Fruit fly (Drosophila melanogaster) whole organism, embryonic: Measurements from ENCODE around the gene CG6567.
A peak's percentile ranks its signal among the peaks of the same experiment; 100 is the strongest.

Source experiments
- Atf-2 ChIP-seq: fragments of 200-800 bp; sonication (Bioruptor generic); optimal IDR thresholded peaks from 2 replicates; lab custom pipeline; 2016; ENCODE audit warnings: missing biosample characterization, missing genetic modification characterization
- BEAF-32 ChIP-seq: fragments of 200-800 bp; sonication (Bioruptor generic); optimal IDR thresholded peaks from 3 replicates; lab custom pipeline; 2017; ENCODE audit warnings: missing biosample characterization, missing genetic modification characterization, mild to moderate bottlenecking, moderate library complexity, missing genetic modification reagents
- Bteb2 ChIP-seq: fragments of 200-800 bp; sonication (Bioruptor generic); optimal IDR thresholded peaks from 2 replicates; lab custom pipeline; 2016; ENCODE audit warnings: missing biosample characterization, missing genetic modification characterization
- C15 ChIP-seq: fragments of 200-800 bp; sonication (Bioruptor generic); IDR thresholded peaks from 3 replicates; pipeline ENCODE4 v1.3.6; 2022; ENCODE audit warnings: missing biosample characterization, missing genetic modification characterization
- CG10209 ChIP-seq: fragments of 200-800 bp; sonication (Bioruptor generic); optimal IDR thresholded peaks from 3 replicates; lab custom pipeline; 2017; ENCODE audit warnings: missing biosample characterization, mild to moderate bottlenecking, missing genetic modification characterization, missing genetic modification reagents
- CG10274 ChIP-seq: fragments of 200-800 bp; sonication (Bioruptor generic); optimal IDR thresholded peaks from 3 replicates; lab custom pipeline; 2017; ENCODE audit warnings: missing biosample characterization, mild to moderate bottlenecking, missing genetic modification characterization
- CG11695 ChIP-seq: fragments of 200-800 bp; sonication (Bioruptor generic); IDR thresholded peaks from 3 replicates; pipeline ENCODE4 v1.3.6; 2022; ENCODE audit warnings: missing biosample characterization, missing genetic modification characterization
- CG12155 ChIP-seq: fragments of 200-800 bp; sonication (Bioruptor generic); optimal IDR thresholded peaks from 3 replicates; lab custom pipeline; 2016; ENCODE audit warnings: missing biosample characterization, missing genetic modification characterization
- CG12236 ChIP-seq: fragments of 200-800 bp; sonication (Bioruptor generic); optimal IDR thresholded peaks from 2 replicates; lab custom pipeline; 2016; ENCODE audit warnings: missing biosample characterization, missing genetic modification characterization
- CG12391 ChIP-seq: fragments of 200-800 bp; sonication (Bioruptor generic); optimal IDR thresholded peaks from 3 replicates; lab custom pipeline; 2018; ENCODE audit warnings: missing biosample characterization, mild to moderate bottlenecking, missing genetic modification characterization, moderate library complexity
- CG12769 ChIP-seq: fragments of 200-800 bp; sonication (Bioruptor generic); optimal IDR thresholded peaks from 2 replicates; lab custom pipeline; 2019; ENCODE audit warnings: missing biosample characterization, mild to moderate bottlenecking, missing genetic modification characterization, moderate library complexity
- CG13123 ChIP-seq: fragments of 200-800 bp; sonication (Bioruptor generic); optimal IDR thresholded peaks from 2 replicates; lab custom pipeline; 2016; ENCODE audit warnings: missing biosample characterization, missing genetic modification characterization
- CG14050 ChIP-seq: fragments of 200-800 bp; sonication (Bioruptor generic); IDR thresholded peaks from 3 replicates; pipeline ENCODE4 v1.3.6; 2022; ENCODE audit warnings: missing biosample characterization, missing genetic modification characterization
- CG14710 ChIP-seq: fragments of 200-800 bp; sonication (Bioruptor generic); optimal IDR thresholded peaks from 3 replicates; lab custom pipeline; 2019; ENCODE audit warnings: missing biosample characterization, mild to moderate bottlenecking, missing genetic modification characterization, moderate library complexity
- CG14860 ChIP-seq: fragments of 200-800 bp; sonication (Bioruptor generic); IDR thresholded peaks from 3 replicates; pipeline ENCODE4 v1.3.6; 2022; ENCODE audit warnings: missing biosample characterization, missing genetic modification characterization; ENCODE audit not compliant: partially characterized antibody
- CG1603 ChIP-seq: fragments of 200-800 bp; sonication (Bioruptor generic); optimal IDR thresholded peaks from 2 replicates; lab custom pipeline; 2019; ENCODE audit warnings: missing biosample characterization, mild to moderate bottlenecking, missing genetic modification characterization, moderate library complexity
- CG16815 ChIP-seq: fragments of 200-800 bp; sonication (Bioruptor generic); optimal IDR thresholded peaks from 3 replicates; lab custom pipeline; 2017; ENCODE audit warnings: missing biosample characterization, mild to moderate bottlenecking, missing genetic modification characterization
- CG17328 ChIP-seq: fragments of 200-800 bp; sonication (Bioruptor generic); IDR thresholded peaks from 2 replicates; pipeline ENCODE4 v1.3.6; 2022; ENCODE audit warnings: missing biosample characterization, missing genetic modification characterization
- CG2712 ChIP-seq: fragments of 200-800 bp; optimal IDR thresholded peaks from 3 replicates; lab custom pipeline; 2019; ENCODE audit warnings: missing biosample characterization, mild to moderate bottlenecking, missing genetic modification characterization, moderate library complexity
- CG4282 ChIP-seq: fragments of 200-800 bp; sonication (Bioruptor generic); optimal IDR thresholded peaks from 2 replicates; lab custom pipeline; 2016; ENCODE audit warnings: missing biosample characterization, missing genetic modification characterization
- CG4730 ChIP-seq: fragments of 200-800 bp; sonication (Bioruptor generic); IDR thresholded peaks from 2 replicates; pipeline ENCODE4 v1.3.6; 2022; ENCODE audit warnings: missing biosample characterization, missing genetic modification characterization
- CG4854 ChIP-seq: fragments of 200-800 bp; sonication (Bioruptor generic); optimal IDR thresholded peaks from 2 replicates; lab custom pipeline; 2016; ENCODE audit warnings: missing biosample characterization, missing genetic modification characterization, inconsistent platforms
- CG7963 ChIP-seq: fragments of 200-800 bp; sonication (Bioruptor generic); IDR thresholded peaks from 3 replicates; pipeline ENCODE4 v1.3.6; 2022; ENCODE audit warnings: missing biosample characterization, missing genetic modification characterization; ENCODE audit not compliant: partially characterized antibody
- CG9932 ChIP-seq: fragments of 200-800 bp; sonication (Bioruptor generic); IDR thresholded peaks from 2 replicates; pipeline ENCODE4 v1.3.6; 2022; ENCODE audit warnings: missing biosample characterization, missing genetic modification characterization
- Dek ChIP-seq: fragments of 200-800 bp; sonication (Bioruptor generic); optimal IDR thresholded peaks from 3 replicates; lab custom pipeline; 2019; ENCODE audit warnings: missing biosample characterization, mild to moderate bottlenecking, missing genetic modification characterization, moderate library complexity
- Dip3 ChIP-seq: fragments of 200-800 bp; sonication (Bioruptor generic); optimal IDR thresholded peaks from 3 replicates; lab custom pipeline; 2016; ENCODE audit warnings: missing biosample characterization, missing genetic modification characterization
- HLH54F ChIP-seq: fragments of 200-800 bp; sonication (Bioruptor generic); optimal IDR thresholded peaks from 3 replicates; lab custom pipeline; 2016; ENCODE audit warnings: missing biosample characterization, missing genetic modification characterization
- Hmr ChIP-seq: fragments of 200-800 bp; sonication (Bioruptor generic); optimal IDR thresholded peaks from 3 replicates; lab custom pipeline; 2017; ENCODE audit warnings: mild to moderate bottlenecking, missing biosample characterization, missing genetic modification reagents, missing genetic modification characterization
- MESR4 ChIP-seq: fragments of 200-800 bp; sonication (Bioruptor generic); optimal IDR thresholded peaks from 2 replicates; lab custom pipeline; 2018; ENCODE audit warnings: missing biosample characterization, mild to moderate bottlenecking, missing genetic modification characterization, moderate library complexity
- Optix ChIP-seq: fragments of 200-800 bp; sonication (Bioruptor generic); IDR thresholded peaks from 3 replicates; pipeline ENCODE4 v1.3.6; 2022; ENCODE audit warnings: missing biosample characterization, missing genetic modification characterization
- Tbp ChIP-seq: fragments of >200 bp; optimal IDR thresholded peaks from 2 replicates; lab custom pipeline; 2018; ENCODE audit warnings: missing biosample characterization, missing genetic modification characterization
- Xrp1 ChIP-seq: fragments of 200-800 bp; sonication (Bioruptor generic); IDR thresholded peaks from 2 replicates; pipeline ENCODE4 v1.3.6; 2022; ENCODE audit warnings: missing biosample characterization, missing genetic modification characterization
- ase ChIP-seq: fragments of 200-800 bp; sonication (Bioruptor generic); IDR thresholded peaks from 3 replicates; pipeline ENCODE4 v1.3.6; 2022; ENCODE audit warnings: missing biosample characterization, missing genetic modification characterization
- cg ChIP-seq: fragments of 200-800 bp; sonication (Bioruptor generic); optimal IDR thresholded peaks from 3 replicates; lab custom pipeline; 2019; ENCODE audit warnings: missing biosample characterization, mild to moderate bottlenecking, missing genetic modification characterization, moderate library complexity
- dmrt99B ChIP-seq: fragments of 200-800 bp; sonication (Bioruptor generic); optimal IDR thresholded peaks from 2 replicates; lab custom pipeline; 2018; ENCODE audit warnings: missing biosample characterization, mild to moderate bottlenecking, missing genetic modification characterization, moderate library complexity
- ftz-f1 ChIP-seq: fragments of 200-800 bp; sonication (Bioruptor generic); optimal IDR thresholded peaks from 2 replicates; lab custom pipeline; 2016; ENCODE audit warnings: missing biosample characterization, missing genetic modification characterization
- gcm ChIP-seq: fragments of 200-800 bp; sonication (Bioruptor generic); optimal IDR thresholded peaks from 2 replicates; lab custom pipeline; 2019; ENCODE audit warnings: missing biosample characterization, mild to moderate bottlenecking, missing genetic modification characterization, moderate library complexity
- grn ChIP-seq: fragments of 200-800 bp; sonication (Bioruptor generic); optimal IDR thresholded peaks from 3 replicates; lab custom pipeline; 2017; ENCODE audit warnings: missing biosample characterization, missing genetic modification characterization
- nau ChIP-seq: fragments of 200-800 bp; sonication (Bioruptor generic); optimal IDR thresholded peaks from 3 replicates; lab custom pipeline; 2017; ENCODE audit warnings: missing biosample characterization, mild to moderate bottlenecking, missing genetic modification characterization, missing genetic modification reagents
- nerfin-2 ChIP-seq: fragments of 200-800 bp; sonication (Bioruptor generic); IDR thresholded peaks from 2 replicates; pipeline ENCODE4 v1.3.6; 2022; ENCODE audit warnings: missing biosample characterization, missing genetic modification characterization; ENCODE audit not compliant: partially characterized antibody
- pnt ChIP-seq: fragments of 200-800 bp; sonication (Bioruptor generic); optimal IDR thresholded peaks from 3 replicates; lab custom pipeline; 2016; ENCODE audit warnings: missing biosample characterization, missing genetic modification characterization
- prd ChIP-seq, 3 experiments: fragments of >200 bp in 2 of 3; fragments of 200-800 bp in 1 of 3; sonication (Bioruptor generic) in 1 of 3; optimal IDR thresholded peaks in 2 of 3; IDR thresholded peaks in 1 of 3; 2 replicates in 2 of 3; 3 replicates in 1 of 3; pipeline versions ENCODE4 v1.3.6 to Lab custom; 2017 to 2022; ENCODE audit warnings: missing biosample characterization in 1 of 3, missing genetic modification characterization in 1 of 3
- sd ChIP-seq: fragments of 200-800 bp; sonication (Bioruptor generic); optimal IDR thresholded peaks from 3 replicates; lab custom pipeline; 2018; ENCODE audit warnings: missing biosample characterization, mild to moderate bottlenecking, missing genetic modification characterization, moderate library complexity
- seq ChIP-seq: fragments of 200-800 bp; sonication (Bioruptor generic); IDR thresholded peaks from 2 replicates; pipeline ENCODE4 v1.3.6; 2022; ENCODE audit warnings: missing biosample characterization, missing genetic modification characterization
- tup ChIP-seq: fragments of 200-800 bp; sonication (Bioruptor generic); optimal IDR thresholded peaks from 2 replicates; lab custom pipeline; 2016; ENCODE audit warnings: missing biosample characterization, mild to moderate bottlenecking, missing genetic modification characterization, moderate library complexity

Gene CG6567

DNA sequence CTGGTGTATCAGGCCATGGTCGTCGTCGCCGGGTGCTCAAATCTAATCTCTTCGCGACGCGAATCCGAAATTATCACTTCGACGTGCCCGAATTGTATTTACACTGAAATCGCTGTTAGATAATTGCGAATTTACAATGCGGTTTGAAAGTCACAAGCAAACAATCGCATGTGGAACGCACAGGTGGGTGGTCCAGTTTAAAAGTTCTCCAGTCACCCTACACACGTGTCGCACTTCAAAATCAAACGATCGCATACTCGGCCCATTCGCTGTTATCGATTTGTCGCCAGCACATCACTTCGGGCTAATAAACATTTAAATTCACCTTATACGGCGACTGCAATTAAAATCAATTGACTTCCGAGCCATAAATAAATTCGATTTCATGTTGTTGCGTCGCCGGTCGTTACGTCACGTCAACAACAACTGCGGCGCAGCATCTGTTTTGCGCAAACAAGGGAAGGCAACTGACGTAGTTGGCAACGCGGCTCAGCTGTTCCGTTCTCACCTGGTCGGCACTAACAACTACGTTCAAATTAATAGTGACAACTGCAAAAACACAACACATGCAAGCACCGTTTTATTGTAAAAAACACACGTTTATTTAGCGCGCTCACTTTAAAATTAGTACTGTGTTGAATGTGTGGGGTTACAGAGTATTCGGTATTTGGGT lies 8.7 kb upstream of the CG6567 start, which contains the start of gene CG6574 (continued):
- TF ChIP-seq cg (GFP tag; lab: Kevin White, UChicago), result no peak
- no peak for TF ChIP-seq Tbp (GFP tag; lab: Kevin White, UChicago)
- TF ChIP-seq CG2712 (tag; lab: Kevin White, UChicago), result peak; percentile 6
- no peak for TF ChIP-seq CG10209
- peak; percentile 19 for TF ChIP-seq CG1603 (tag; lab: Kevin White, UChicago)
- no peak for TF ChIP-seq CG17328 (GFP tag; lab: Robert Waterston, UW)
- TF ChIP-seq CG11695 (GFP tag; lab: Robert Waterston, UW), result 0 out of 3 replicates have a peak, but pooled peaks have one; percentile 32
- no peak for TF ChIP-seq seq (GFP tag; lab: Robert Waterston, UW)
- peak; percentile 22; the same call in 1 of the 2 replicates for TF ChIP-seq Xrp1 (GFP tag; lab: Robert Waterston, UW)
- TF ChIP-seq CG10274 (GFP tag; lab: Kevin White, UChicago), result peak; percentile 97
- TF ChIP-seq BEAF-32 (GFP tag; lab: Kevin White, UChicago), result no peak
- TF ChIP-seq nau (GFP tag; lab: Kevin White, UChicago), result no peak
- no peak for TF ChIP-seq ftz-f1 (GFP tag; lab: Kevin White, UChicago)
- peak; percentile 15 for TF ChIP-seq CG14710 (tag; lab: Kevin White, UChicago)
- no peak for TF ChIP-seq MESR4 (GFP tag; lab: Kevin White, UChicago)
- peak; percentile 6 for TF ChIP-seq HLH54F (GFP tag; lab: Kevin White, UChicago)
- TF ChIP-seq tup (GFP tag; lab: Kevin White, UChicago), result no peak
- no peak for TF ChIP-seq CG4730 (GFP tag; lab: Robert Waterston, UW)
- no peak for TF ChIP-seq nerfin-2 (GFP tag; lab: Robert Waterston, UW)
- peak; percentile 73 for TF ChIP-seq CG4854 (GFP tag; lab: Kevin White, UChicago)
- TF ChIP-seq CG14860 (GFP tag; lab: Robert Waterston, UW), result no peak
- TF ChIP-seq CG12391 (tag; lab: Kevin White, UChicago), result peak; percentile 11
- peak; percentile 40 for TF ChIP-seq CG12769
- TF ChIP-seq Bteb2, result no peak
- no peak for TF ChIP-seq CG9932 (GFP tag; lab: Robert Waterston, UW)
- TF ChIP-seq CG14050 (GFP tag; lab: Robert Waterston, UW), result peak; percentile 38; the same call in 1 of the 3 replicates

DNA sequence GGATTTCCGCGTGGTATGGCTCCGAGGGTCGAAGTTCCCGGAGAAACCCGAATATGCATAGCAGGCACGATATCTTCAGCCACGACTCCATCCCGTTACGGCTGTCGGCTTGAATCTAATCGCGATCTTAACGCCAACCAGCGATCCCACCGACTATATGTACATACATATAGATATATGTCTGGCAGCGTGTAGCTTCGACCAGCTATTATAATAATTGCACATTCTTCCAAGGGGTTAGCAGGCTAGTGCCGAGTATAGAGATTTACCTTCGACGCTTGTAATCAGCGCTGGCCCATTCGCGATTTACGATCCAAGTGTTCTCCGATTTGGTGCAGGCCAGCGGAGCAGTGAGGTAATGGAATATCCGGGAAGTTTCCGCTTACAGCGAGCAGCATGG lies 5.5 kb upstream of the CG6567 start, which contains the start of gene CG14694:
Gene CG14694 (minus strand): TSS at position 101 of the 400 bp plus-strand sequence.
- no peak for TF ChIP-seq sd (tag; lab: Kevin White, UChicago)
- no peak for TF ChIP-seq Dip3 (GFP tag; lab: Kevin White, UChicago)
- TF ChIP-seq prd (optimal IDR thresholded peaks at IDR 0.05; lab: Kevin White, UChicago), result no peak
- no peak for TF ChIP-seq prd (GFP tag; IDR thresholded peaks at IDR 0.05; lab: Robert Waterston, UW)
- no peak for TF ChIP-seq CG7963
- no peak for TF ChIP-seq CG16815 (GFP tag; lab: Kevin White, UChicago)
- TF ChIP-seq Atf-2 (GFP tag; lab: Kevin White, UChicago), result no peak
- no peak for TF ChIP-seq gcm (GFP tag; lab: Kevin White, UChicago)
- no peak for TF ChIP-seq dmrt99B (tag; lab: Kevin White, UChicago)
- TF ChIP-seq CG13123, result no peak
- TF ChIP-seq C15 (GFP tag; lab: Robert Waterston, UW), result no peak
- no peak for TF ChIP-seq pnt (GFP tag; lab: Kevin White, UChicago)
- no peak for TF ChIP-seq Optix (GFP tag; lab: Robert Waterston, UW)
- TF ChIP-seq CG12236 (GFP tag; lab: Kevin White, UChicago), result no peak
- TF ChIP-seq CG14050 (GFP tag; lab: Robert Waterston, UW), result no peak
- TF ChIP-seq Hmr (GFP tag; lab: Kevin White, UChicago), result no peak
- TF ChIP-seq CG12155, result no peak
- TF ChIP-seq CG4282 (GFP tag; lab: Kevin White, UChicago), result no peak
- TF ChIP-seq Dek (tag; lab: Kevin White, UChicago), result no peak
- TF ChIP-seq ase, result no peak
- TF ChIP-seq grn (GFP tag; lab: Kevin White, UChicago), result no peak
